Fruit fly (Drosophila melanogaster): ENCODE data around the gene CG9072.

The CG9072 gene

dm6 chrX:15080780-15081402 is 15.0 kb downstream of the CG9072 start, which contains the start of gene CG33177 (continued):
- TF ChIP-seq CG2202 (tag; optimal IDR thresholded peaks at IDR 0.05) = no peak
- peak; percentile 97 for TF ChIP-seq CG7987 (GFP tag; optimal IDR thresholded peaks at IDR 0.05)
- no peak for TF ChIP-seq ewg (GFP tag; optimal IDR thresholded peaks at IDR 0.05)
- peak; percentile 23 for TF ChIP-seq Dek (tag; optimal IDR thresholded peaks at IDR 0.05)
- TF ChIP-seq B-H1 (GFP tag; IDR thresholded peaks at IDR 0.05) = no peak
- TF ChIP-seq CG15269 (tag; optimal IDR thresholded peaks at IDR 0.05) = peak; percentile 16
- TF ChIP-seq CG10654 (GFP tag; optimal IDR thresholded peaks at IDR 0.05) = no peak
- TF ChIP-seq CG13775 (GFP tag; optimal IDR thresholded peaks at IDR 0.05) = no peak
- peak; percentile 44 for TF ChIP-seq lab (GFP tag; optimal IDR thresholded peaks at IDR 0.05)
- TF ChIP-seq ci (GFP tag; IDR thresholded peaks at IDR 0.05) = no peak
- 0 out of 2 replicates have a peak, but pooled peaks have one; percentile 24 for TF ChIP-seq NFAT (GFP tag; IDR thresholded peaks at IDR 0.05)
- no peak for TF ChIP-seq Sin3A (optimal IDR thresholded peaks at IDR 0.05)
- TF ChIP-seq bowl (GFP tag; IDR thresholded peaks at IDR 0.05) = no peak
- peak; percentile 44 for TF ChIP-seq CG7839 (tag; optimal IDR thresholded peaks at IDR 0.05)
- TF ChIP-seq Abd-B (GFP tag; optimal IDR thresholded peaks at IDR 0.05) = peak; percentile 9
- peak; percentile 24 for TF ChIP-seq Sry-δ (GFP tag; optimal IDR thresholded peaks at IDR 0.05)
- TF ChIP-seq Blimp-1 (GFP tag; optimal IDR thresholded peaks at IDR 0.05) = no peak
- TF ChIP-seq CG17912 (GFP tag; optimal IDR thresholded peaks at IDR 0.05) = peak; percentile 56
- TF ChIP-seq CG30431 (GFP tag; optimal IDR thresholded peaks at IDR 0.05) = no peak
- TF ChIP-seq CG9932 (GFP tag; IDR thresholded peaks at IDR 0.05) = peak; percentile 22; the same call in 1 of the 2 replicates
- TF ChIP-seq CG5180 (GFP tag; optimal IDR thresholded peaks at IDR 0.05) = no peak
- no peak for TF ChIP-seq sim (GFP tag; IDR thresholded peaks at IDR 0.05)
- TF ChIP-seq HmgD (GFP tag; optimal IDR thresholded peaks at IDR 0.05) = no peak
- peak; percentile 23 for TF ChIP-seq run (tag; optimal IDR thresholded peaks at IDR 0.05)
- TF ChIP-seq Bgb (GFP tag; IDR thresholded peaks at IDR 0.05; ENCODE audit: partially characterized antibody) = 0 out of 2 replicates have a peak, but pooled peaks have one; percentile 9
- peak; percentile 96 for TF ChIP-seq Dip2 (GFP tag; IDR thresholded peaks at IDR 0.05)
- no peak for TF ChIP-seq gfzf (GFP tag; optimal IDR thresholded peaks at IDR 0.05)
- peak; percentile 74 for TF ChIP-seq sug (tag; optimal IDR thresholded peaks at IDR 0.05)
- TF ChIP-seq luna (GFP tag; optimal IDR thresholded peaks at IDR 0.05) = no peak
- TF ChIP-seq stwl (tag; optimal IDR thresholded peaks at IDR 0.05) = peak; percentile 42
- peak; percentile 37 for TF ChIP-seq CG17359 (tag; optimal IDR thresholded peaks at IDR 0.05)
- peak; percentile 10 for TF ChIP-seq CG12391 (tag; optimal IDR thresholded peaks at IDR 0.05)
- TF ChIP-seq fu2 (GFP tag; optimal IDR thresholded peaks at IDR 0.05) = no peak
- peak; percentile 33 for TF ChIP-seq CG10267 (tag; optimal IDR thresholded peaks at IDR 0.05)
- no peak for TF ChIP-seq hkb (optimal IDR thresholded peaks at IDR 0.05)
- no peak for TF ChIP-seq hkb (GFP tag; IDR thresholded peaks at IDR 0.05)
- TF ChIP-seq CG2712 (tag; optimal IDR thresholded peaks at IDR 0.05) = peak; percentile 42
- peak; percentile 16 for TF ChIP-seq Hsf (GFP tag; optimal IDR thresholded peaks at IDR 0.05)
- TF ChIP-seq Mad (GFP tag; optimal IDR thresholded peaks at IDR 0.05) = no peak
- TF ChIP-seq unpg (GFP tag; optimal IDR thresholded peaks at IDR 0.05) = peak; percentile 0
- no peak for TF ChIP-seq CG10959 (GFP tag; IDR thresholded peaks at IDR 0.05)
- peak; percentile 82 for TF ChIP-seq Myb (GFP tag; optimal IDR thresholded peaks at IDR 0.05)
- TF ChIP-seq CG32532 (GFP tag; IDR thresholded peaks at IDR 0.05) = peak; percentile 21; the same call in 1 of the 2 replicates
- TF ChIP-seq CG12769 (tag; optimal IDR thresholded peaks at IDR 0.05) = peak; percentile 9
- TF ChIP-seq CG10321 (GFP tag; IDR thresholded peaks at IDR 0.05) = no peak
- peak; percentile 71 for TF ChIP-seq CG34376 (GFP tag; optimal IDR thresholded peaks at IDR 0.05)
- no peak for TF ChIP-seq fru (optimal IDR thresholded peaks at IDR 0.05)
- peak; percentile 26 for TF ChIP-seq CG10543 (GFP tag; optimal IDR thresholded peaks at IDR 0.05)
- peak; percentile 39 for TF ChIP-seq B-H2 (GFP tag; optimal IDR thresholded peaks at IDR 0.05)
- TF ChIP-seq CG11695 (GFP tag; IDR thresholded peaks at IDR 0.05) = no peak
- TF ChIP-seq Vsx1 (GFP tag; optimal IDR thresholded peaks at IDR 0.05) = no peak

All from whole organism, embryonic.